Fruit fly (Drosophila melanogaster): ENCODE data around the gene sNPF.

sNPF gene

dm6 chr2L:20066233-20066650, 38.5 kb downstream of the sNPF start, which contains the start of gene bwa (continued):
- TF ChIP-seq CG17829 (tag; optimal IDR thresholded peaks at IDR 0.05) (no peak), CG8765 (GFP tag; IDR thresholded peaks at IDR 0.05) (no peak), gsb (GFP tag; IDR thresholded peaks at IDR 0.05) (no peak), dm (GFP tag; optimal IDR thresholded peaks at IDR 0.05) (no peak), bigmax (GFP tag; optimal IDR thresholded peaks at IDR 0.05) (no peak), CG34224 (GFP tag; IDR thresholded peaks at IDR 0.05; ENCODE audit: partially characterized antibody) (no peak), HLH3B (GFP tag; IDR thresholded peaks at IDR 0.05) (no peak), gt (GFP tag; IDR thresholded peaks at IDR 0.05) (no peak), row (GFP tag; IDR thresholded peaks at IDR 0.05) (no peak; the same call in 2 of the 3 replicates), CG9876 (GFP tag; optimal IDR thresholded peaks at IDR 0.05) (no peak), sqz (GFP tag; optimal IDR thresholded peaks at IDR 0.05) (no peak), CkIIα-i1 (GFP tag; IDR thresholded peaks at IDR 0.05) (no peak), nom (GFP tag; optimal IDR thresholded peaks at IDR 0.05) (peak; percentile 25), dpn (GFP tag; optimal IDR thresholded peaks at IDR 0.05) (peak in 1 of 2 experiments; percentile 21), gcm (GFP tag; optimal IDR thresholded peaks at IDR 0.05) (no peak), CG15073 (GFP tag; optimal IDR thresholded peaks at IDR 0.05) (no peak), CG17385 (GFP tag; optimal IDR thresholded peaks at IDR 0.05) (no peak), Rx (GFP tag; IDR thresholded peaks at IDR 0.05) (no peak), nerfin-2 (GFP tag; IDR thresholded peaks at IDR 0.05; ENCODE audit: partially characterized antibody) (no peak; the same call in 1 of the 2 replicates), Poxn (GFP tag; IDR thresholded peaks at IDR 0.05) (no peak), cwo (GFP tag; optimal IDR thresholded peaks at IDR 0.05) (no peak), Lim3 (GFP tag; IDR thresholded peaks at IDR 0.05) (no peak), Sox100B (GFP tag; optimal IDR thresholded peaks at IDR 0.05) (no peak), Taf1 (GFP tag; IDR thresholded peaks at IDR 0.05) (no peak), CG34422 (GFP tag; IDR thresholded peaks at IDR 0.05) (peak; percentile 53; the same call in 1 of the 3 replicates), CG7357 (GFP tag; IDR thresholded peaks at IDR 0.05) (no peak), CG11723 (GFP tag; optimal IDR thresholded peaks at IDR 0.05) (peak; percentile 10), CG8359 (GFP tag; optimal IDR thresholded peaks at IDR 0.05; ENCODE audit: borderline replicate concordance) (no peak), CG6175 (GFP tag; IDR thresholded peaks at IDR 0.05) (no peak), CG1233 (GFP tag; optimal IDR thresholded peaks at IDR 0.05) (peak; percentile 0)

- no peak for TF ChIP-seq NC2β (GFP tag; optimal IDR thresholded peaks at IDR 0.05)
- peak; percentile 39 for TF ChIP-seq D19A (tag; optimal IDR thresholded peaks at IDR 0.05)
- no peak for TF ChIP-seq CG14667 (GFP tag; IDR thresholded peaks at IDR 0.05)
- TF ChIP-seq CG10431 (GFP tag; optimal IDR thresholded peaks at IDR 0.05): no peak
- TF ChIP-seq NfI (GFP tag; optimal IDR thresholded peaks at IDR 0.05): no peak
- TF ChIP-seq CG6654 (GFP tag; optimal IDR thresholded peaks at IDR 0.05): no peak
- peak in 1 of 2 experiments; percentile 64 for TF ChIP-seq Hr78 (GFP tag; optimal IDR thresholded peaks at IDR 0.05)
- TF ChIP-seq Pdp1 (GFP tag; optimal IDR thresholded peaks at IDR 0.05): peak in 1 of 2 experiments; percentile 47
- TF ChIP-seq exex (tag; optimal IDR thresholded peaks at IDR 0.05): peak; percentile 9
- TF ChIP-seq CG34376 (GFP tag; optimal IDR thresholded peaks at IDR 0.05): peak; percentile 19
- no peak for TF ChIP-seq Hr3 (GFP tag; optimal IDR thresholded peaks at IDR 0.05)
- TF ChIP-seq Dip2 (GFP tag; IDR thresholded peaks at IDR 0.05): no peak
- no peak for TF ChIP-seq hkb (optimal IDR thresholded peaks at IDR 0.05)
- no peak for TF ChIP-seq hkb (GFP tag; IDR thresholded peaks at IDR 0.05)
- TF ChIP-seq sqz (GFP tag; optimal IDR thresholded peaks at IDR 0.05): no peak
- no peak for TF ChIP-seq HLHmδ (GFP tag; optimal IDR thresholded peaks at IDR 0.05)
- no peak for TF ChIP-seq pho (GFP tag; optimal IDR thresholded peaks at IDR 0.05)
- TF ChIP-seq Oli (tag; optimal IDR thresholded peaks at IDR 0.05): no peak
- TF ChIP-seq dm (GFP tag; optimal IDR thresholded peaks at IDR 0.05): no peak
- TF ChIP-seq fd102C (GFP tag; optimal IDR thresholded peaks at IDR 0.05): no peak
Measured at dm6 chr2L:20067928-20068327, 40.2 kb downstream of the sNPF start.

All from whole organism, embryonic.